Fruit fly (Drosophila melanogaster) Kc167 (cell line): ENCODE results near the gene CG33189.

ENCODE experiments used
- Myc ChIP-seq: fragments of >200 bp; optimal IDR thresholded peaks from 2 replicates; lab custom pipeline; 2017; ENCODE audit warnings: missing external identifiers
- Sin3A ChIP-seq: fragments of >200 bp; optimal IDR thresholded peaks from 2 replicates; lab custom pipeline; 2018; ENCODE audit warnings: missing external identifiers
- h ChIP-seq: fragments of >200 bp; optimal IDR thresholded peaks from 3 replicates; lab custom pipeline; 2018; ENCODE audit warnings: missing external identifiers
- insv ChIP-seq: fragments of >200 bp; optimal IDR thresholded peaks from 3 replicates; lab custom pipeline; 2018; ENCODE audit warnings: missing external identifiers
- psq ChIP-seq: fragments of >200 bp; optimal IDR thresholded peaks from 2 replicates; lab custom pipeline; 2017; ENCODE audit warnings: missing external identifiers
- ttk ChIP-seq: sonication (Bioruptor generic); optimal IDR thresholded peaks from 2 replicates; lab custom pipeline; 2017; ENCODE audit warnings: missing external identifiers

DNA sequence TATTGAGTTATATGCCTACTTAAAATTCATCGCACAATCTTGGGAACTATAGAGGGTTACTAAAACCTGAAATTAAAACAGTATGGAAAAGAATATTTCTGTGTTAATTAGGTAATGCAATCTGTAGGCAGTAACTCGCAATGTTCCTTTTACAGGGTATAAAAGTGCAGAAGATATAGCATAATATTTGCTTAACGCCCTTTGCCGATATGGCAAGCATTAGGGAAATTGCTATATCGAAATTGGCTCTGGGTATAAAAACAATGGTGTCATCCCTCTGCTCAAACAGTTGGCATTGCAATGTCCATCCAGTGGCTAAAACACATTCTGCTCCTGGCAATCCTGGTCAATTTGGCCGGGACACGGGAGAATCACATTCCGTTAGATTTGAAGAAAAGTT, 13.8 kb upstream of the CG33189 start, which contains the start of gene Ir85a:
- TF ChIP-seq ttk (lab: Kevin White, UChicago) (no peak), psq (lab: Kevin White, UChicago) (no peak), insv (lab: Kevin White, UChicago) (no peak), Sin3A (no peak), h (lab: Kevin White, UChicago) (no peak), Myc (lab: Kevin White, UChicago) (no peak)
